Fruit fly (Drosophila melanogaster) whole organism, embryonic: ENCODE results near the gene Galphai.
A peak's percentile ranks its signal among the peaks of the same experiment; 100 is the strongest.

Experiments used
- Awh ChIP-seq: fragments of 200-800 bp; sonication (Bioruptor generic); IDR thresholded peaks from 2 replicates; pipeline ENCODE4, ENCODE4 v1.3.6; 2022; ENCODE audit warnings: missing biosample characterization, missing genetic modification characterization
- Bgb ChIP-seq: fragments of 200-800 bp; sonication (Bioruptor generic); IDR thresholded peaks from 2 replicates; pipeline ENCODE4 v1.3.6; 2022; ENCODE audit warnings: missing biosample characterization, missing genetic modification characterization; ENCODE audit not compliant: partially characterized antibody
- Bteb2 ChIP-seq: fragments of 200-800 bp; sonication (Bioruptor generic); optimal IDR thresholded peaks from 2 replicates; lab custom pipeline; 2016; ENCODE audit warnings: missing biosample characterization, missing genetic modification characterization
- CG10209 ChIP-seq: fragments of 200-800 bp; sonication (Bioruptor generic); optimal IDR thresholded peaks from 3 replicates; lab custom pipeline; 2017; ENCODE audit warnings: missing biosample characterization, mild to moderate bottlenecking, missing genetic modification characterization, missing genetic modification reagents
- CG12391 ChIP-seq: fragments of 200-800 bp; sonication (Bioruptor generic); optimal IDR thresholded peaks from 3 replicates; lab custom pipeline; 2018; ENCODE audit warnings: missing biosample characterization, mild to moderate bottlenecking, missing genetic modification characterization, moderate library complexity
- CG14050 ChIP-seq: fragments of 200-800 bp; sonication (Bioruptor generic); IDR thresholded peaks from 3 replicates; pipeline ENCODE4 v1.3.6; 2022; ENCODE audit warnings: missing biosample characterization, missing genetic modification characterization
- CG15269 ChIP-seq: fragments of 200-800 bp; sonication (Bioruptor generic); optimal IDR thresholded peaks from 2 replicates; lab custom pipeline; 2018; ENCODE audit warnings: missing biosample characterization, mild to moderate bottlenecking, missing genetic modification characterization, moderate library complexity
- CG18599 ChIP-seq: fragments of 200-800 bp; sonication (Bioruptor generic); optimal IDR thresholded peaks from 3 replicates; lab custom pipeline; 2017; ENCODE audit warnings: missing biosample characterization, missing genetic modification characterization, mild to moderate bottlenecking, moderate library complexity, missing genetic modification reagents
- CG2120 ChIP-seq: fragments of 200-800 bp; sonication (Bioruptor generic); optimal IDR thresholded peaks from 3 replicates; lab custom pipeline; 2016; ENCODE audit warnings: missing biosample characterization, missing genetic modification characterization
- CG33213 ChIP-seq: fragments of 200-800 bp; sonication (Bioruptor generic); optimal IDR thresholded peaks from 3 replicates; lab custom pipeline; 2016; ENCODE audit warnings: missing biosample characterization, missing genetic modification characterization
- CG4617 ChIP-seq: fragments of 200-800 bp; sonication (Bioruptor generic); optimal IDR thresholded peaks from 3 replicates; lab custom pipeline; 2016; ENCODE audit warnings: missing biosample characterization, missing genetic modification characterization, borderline replicate concordance
- CG5953 ChIP-seq: fragments of 200-800 bp; sonication (Bioruptor generic); IDR thresholded peaks from 2 replicates; pipeline ENCODE4 v1.3.6; 2022; ENCODE audit warnings: missing biosample characterization, missing genetic modification characterization
- CG7556 ChIP-seq: fragments of 200-800 bp; sonication (Bioruptor generic); optimal IDR thresholded peaks from 2 replicates; lab custom pipeline; 2017; ENCODE audit warnings: missing biosample characterization, mild to moderate bottlenecking, missing genetic modification characterization
- CG9727 ChIP-seq: fragments of 200-800 bp; sonication (Bioruptor generic); optimal IDR thresholded peaks from 3 replicates; lab custom pipeline; 2017; ENCODE audit warnings: missing biosample characterization, mild to moderate bottlenecking, missing genetic modification characterization
- CrebB ChIP-seq: fragments of 200-800 bp; sonication (Bioruptor generic); optimal IDR thresholded peaks from 3 replicates; lab custom pipeline; 2018; ENCODE audit warnings: missing biosample characterization, mild to moderate bottlenecking, missing genetic modification characterization
- Deaf1 ChIP-seq: fragments of 200-800 bp; optimal IDR thresholded peaks from 3 replicates; lab custom pipeline; 2019; ENCODE audit warnings: missing biosample characterization, mild to moderate bottlenecking, missing genetic modification characterization, moderate library complexity
- E2f2 ChIP-seq: fragments of 200-800 bp; sonication (Bioruptor generic); IDR thresholded peaks from 2 replicates; pipeline ENCODE4 v1.3.6; 2022; ENCODE audit warnings: missing biosample characterization, missing genetic modification characterization
- H15 ChIP-seq: fragments of 200-800 bp; sonication (Bioruptor generic); IDR thresholded peaks from 3 replicates; pipeline ENCODE4 v1.3.6; 2022; ENCODE audit warnings: missing biosample characterization, missing genetic modification characterization
- H2.0 ChIP-seq: fragments of 200-800 bp; sonication (Bioruptor generic); IDR thresholded peaks from 2 replicates; pipeline ENCODE4 v1.3.6; 2022; ENCODE audit warnings: missing biosample characterization, missing genetic modification characterization
- Hand ChIP-seq: fragments of 200-800 bp; sonication (Bioruptor generic); optimal IDR thresholded peaks from 2 replicates; lab custom pipeline; 2017; ENCODE audit warnings: mild to moderate bottlenecking, missing biosample characterization, missing genetic modification reagents, missing genetic modification characterization
- Hr51 ChIP-seq, 2 experiments: fragments of 200-800 bp; sonication (Bioruptor generic); optimal IDR thresholded peaks; 2 replicates in 1 of 2; 3 replicates in 1 of 2; lab custom pipeline; 2016 to 2018; ENCODE audit warnings: missing biosample characterization in 2 of 2, missing genetic modification characterization in 2 of 2, mild to moderate bottlenecking in 1 of 2, moderate library complexity in 1 of 2
- Hsf ChIP-seq: fragments of 200-800 bp; sonication (Bioruptor generic); optimal IDR thresholded peaks from 3 replicates; lab custom pipeline; 2016; ENCODE audit warnings: missing biosample characterization, missing genetic modification characterization
- NK7.1 ChIP-seq: fragments of 200-800 bp; sonication (Bioruptor generic); optimal IDR thresholded peaks from 3 replicates; lab custom pipeline; 2016; ENCODE audit warnings: missing biosample characterization, missing genetic modification characterization
- Neu2 ChIP-seq: fragments of 200-800 bp; sonication (Bioruptor generic); optimal IDR thresholded peaks from 3 replicates; lab custom pipeline; 2016; ENCODE audit warnings: missing biosample characterization, missing genetic modification characterization, borderline replicate concordance
- Nf-YA ChIP-seq: fragments of 200-800 bp; sonication (Bioruptor generic); IDR thresholded peaks from 2 replicates; pipeline ENCODE4 v1.3.6; 2022; ENCODE audit warnings: missing biosample characterization, missing genetic modification characterization
- Oaz ChIP-seq: fragments of 200-800 bp; sonication (Bioruptor generic); IDR thresholded peaks from 2 replicates; pipeline ENCODE4 v1.3.6; 2022; ENCODE audit warnings: missing biosample characterization, missing genetic modification characterization
- Rfx ChIP-seq: fragments of 200-800 bp; sonication (Bioruptor generic); IDR thresholded peaks from 2 replicates; pipeline ENCODE4 v1.3.6; 2022; ENCODE audit warnings: missing biosample characterization, missing genetic modification characterization
- Xbp1 ChIP-seq: fragments of 200-800 bp; sonication (Bioruptor generic); optimal IDR thresholded peaks from 3 replicates; lab custom pipeline; 2016; ENCODE audit warnings: missing biosample characterization, mild to moderate bottlenecking, missing genetic modification characterization
- amos ChIP-seq: fragments of 200-800 bp; sonication (Bioruptor generic); IDR thresholded peaks from 2 replicates; pipeline ENCODE4 v1.3.6; 2022; ENCODE audit warnings: missing biosample characterization, missing genetic modification characterization; ENCODE audit not compliant: partially characterized antibody
- ase ChIP-seq: fragments of 200-800 bp; sonication (Bioruptor generic); IDR thresholded peaks from 3 replicates; pipeline ENCODE4 v1.3.6; 2022; ENCODE audit warnings: missing biosample characterization, missing genetic modification characterization
- bsh ChIP-seq, 2 experiments: fragments of 200-800 bp; sonication (Bioruptor generic); optimal IDR thresholded peaks; 2 replicates each; lab custom pipeline; 2017 to 2018; ENCODE audit warnings: mild to moderate bottlenecking in 2 of 2, missing biosample characterization in 2 of 2, missing genetic modification characterization in 2 of 2, moderate library complexity in 1 of 2
- cas ChIP-seq: fragments of 200-800 bp; sonication (Bioruptor generic); IDR thresholded peaks from 2 replicates; pipeline ENCODE4 v1.3.6; 2022; ENCODE audit warnings: missing biosample characterization, missing genetic modification characterization
- chm ChIP-seq: fragments of 200-800 bp; sonication (Bioruptor generic); IDR thresholded peaks from 2 replicates; pipeline ENCODE4 v1.3.6; 2022; ENCODE audit warnings: missing biosample characterization, missing genetic modification characterization
- ci ChIP-seq: fragments of 200-800 bp; sonication (Bioruptor generic); IDR thresholded peaks from 3 replicates; pipeline ENCODE4 v1.3.6; 2022; ENCODE audit warnings: missing biosample characterization, missing genetic modification characterization
- cwo ChIP-seq: fragments of 200-800 bp; sonication (Bioruptor generic); optimal IDR thresholded peaks from 3 replicates; lab custom pipeline; 2017; ENCODE audit warnings: missing biosample characterization, missing genetic modification characterization, mild to moderate bottlenecking, moderate library complexity, missing genetic modification reagents
- dmrt99B ChIP-seq: fragments of 200-800 bp; sonication (Bioruptor generic); optimal IDR thresholded peaks from 2 replicates; lab custom pipeline; 2018; ENCODE audit warnings: missing biosample characterization, mild to moderate bottlenecking, missing genetic modification characterization, moderate library complexity
- dysf ChIP-seq: fragments of 200-800 bp; sonication (Bioruptor generic); IDR thresholded peaks from 3 replicates; pipeline ENCODE4 v1.3.6; 2022; ENCODE audit warnings: missing biosample characterization, missing genetic modification characterization
- esg ChIP-seq: fragments of 200-800 bp; sonication (Bioruptor generic); conservative IDR thresholded peaks from 2 replicates; pipeline ENCODE4 v1.3.6; 2022; ENCODE audit warnings: missing biosample characterization, missing genetic modification characterization
- gro ChIP-seq: fragments of 200-800 bp; sonication (Bioruptor generic); optimal IDR thresholded peaks from 2 replicates; lab custom pipeline; 2016; ENCODE audit warnings: missing biosample characterization, missing genetic modification characterization
- inv ChIP-seq: fragments of 200-800 bp; sonication (Bioruptor generic); IDR thresholded peaks from 2 replicates; pipeline ENCODE4 v1.3.6; 2022; ENCODE audit warnings: missing biosample characterization, missing genetic modification characterization; ENCODE audit not compliant: partially characterized antibody
- mam ChIP-seq: fragments of 200-800 bp; sonication (Bioruptor generic); optimal IDR thresholded peaks from 3 replicates; lab custom pipeline; 2016; ENCODE audit warnings: missing biosample characterization, missing genetic modification characterization
- pan ChIP-seq, 4 experiments: fragments of >200 bp in 3 of 4; fragments of 200-800 bp in 1 of 4; sonication (Bioruptor generic) in 1 of 4; optimal IDR thresholded peaks in 3 of 4; IDR thresholded peaks in 1 of 4; 2 replicates each; pipeline versions ENCODE4 v1.3.6 to Lab custom; 2017 to 2022; ENCODE audit warnings: missing biosample characterization in 2 of 4, missing genetic modification characterization in 2 of 4, mixed read lengths in 1 of 4
- prd ChIP-seq, 3 experiments: fragments of >200 bp in 2 of 3; fragments of 200-800 bp in 1 of 3; sonication (Bioruptor generic) in 1 of 3; optimal IDR thresholded peaks in 2 of 3; IDR thresholded peaks in 1 of 3; 2 replicates in 2 of 3; 3 replicates in 1 of 3; pipeline versions ENCODE4 v1.3.6 to Lab custom; 2017 to 2022; ENCODE audit warnings: missing biosample characterization in 1 of 3, missing genetic modification characterization in 1 of 3
- sima ChIP-seq: fragments of 200-800 bp; sonication (Bioruptor generic); optimal IDR thresholded peaks from 2 replicates; lab custom pipeline; 2016; ENCODE audit warnings: missing biosample characterization, missing genetic modification characterization
- tgo ChIP-seq: fragments of 200-800 bp; sonication (Bioruptor generic); IDR thresholded peaks from 3 replicates; pipeline ENCODE4 v1.3.6; 2022; ENCODE audit warnings: missing biosample characterization, missing genetic modification characterization
- ttk ChIP-seq: fragments of 200-800 bp; sonication (Bioruptor generic); IDR thresholded peaks from 2 replicates; pipeline ENCODE4 v2.1.2; 2022; ENCODE audit warnings: missing biosample characterization, missing genetic modification characterization

Gene Galphai

DNA sequence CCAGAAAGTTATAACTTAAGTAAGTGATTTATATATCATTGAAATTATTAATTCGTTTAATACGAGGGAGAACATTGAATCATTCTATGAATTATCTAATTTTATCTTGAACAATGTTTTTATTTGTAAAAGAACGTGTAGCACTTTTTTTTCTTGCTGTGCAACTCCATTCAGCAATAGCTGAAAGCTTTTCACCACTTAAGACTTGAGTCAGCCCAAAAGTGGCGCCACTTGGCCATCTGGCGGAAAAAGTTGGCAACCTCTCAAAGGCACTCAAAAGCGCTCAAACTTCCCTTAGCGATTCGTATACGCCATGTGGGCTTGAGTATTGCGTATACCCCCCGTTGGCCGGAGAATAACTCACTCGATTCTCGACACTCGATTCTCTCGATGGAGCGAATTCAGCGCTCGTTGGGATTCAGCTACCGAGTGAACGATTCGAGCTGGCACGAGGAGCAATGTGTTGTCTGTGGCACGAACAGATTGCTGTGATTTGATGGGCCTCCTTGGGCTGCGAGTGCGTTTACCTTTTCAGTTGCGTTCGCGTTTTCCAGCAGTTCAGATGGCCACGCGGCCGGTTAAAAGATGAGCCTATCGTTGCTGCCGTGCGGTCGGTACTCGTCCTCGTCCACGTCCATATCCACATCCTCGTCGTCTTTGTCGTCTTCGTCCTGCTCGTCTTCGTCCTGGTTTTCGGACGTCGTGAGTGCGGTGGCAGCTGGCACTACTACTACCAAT, 33.9 kb upstream of the Galphai start:
- TF ChIP-seq dysf (GFP tag; lab: Robert Waterston, UW), result peak; percentile 59; the same call in 2 of the 3 replicates
- TF ChIP-seq ase (GFP tag; lab: Robert Waterston, UW), result peak; percentile 70; the same call in 2 of the 3 replicates
- TF ChIP-seq CG2120 (GFP tag; lab: Kevin White, UChicago), result peak; percentile 64
- TF ChIP-seq Bteb2 (GFP tag; lab: Kevin White, UChicago), result peak; percentile 20
- TF ChIP-seq Awh, result peak; percentile 39; the same call in 1 of the 2 replicates
- TF ChIP-seq NK7.1 (GFP tag; lab: Kevin White, UChicago), result peak; percentile 39
- TF ChIP-seq CG33213, result no peak
- TF ChIP-seq CG18599 (GFP tag; lab: Kevin White, UChicago), result peak; percentile 5
- TF ChIP-seq Neu2, result no peak
- peak; percentile 32; the same call in 1 of the 2 replicates for TF ChIP-seq cas (GFP tag; lab: Robert Waterston, UW)
- peak; percentile 25; the same call in 1 of the 2 replicates for TF ChIP-seq Oaz (GFP tag; lab: Robert Waterston, UW)
- peak; percentile 23 for TF ChIP-seq gro (GFP tag; lab: Kevin White, UChicago)
- no peak for TF ChIP-seq Nf-YA (GFP tag; lab: Robert Waterston, UW)
- TF ChIP-seq CG15269 (tag; lab: Kevin White, UChicago), result peak; percentile 48
- peak; percentile 24 for TF ChIP-seq CG10209 (GFP tag; lab: Kevin White, UChicago)
- TF ChIP-seq dmrt99B (tag; lab: Kevin White, UChicago), result peak; percentile 25
- peak; percentile 52 for TF ChIP-seq ttk (GFP tag; lab: Robert Waterston, UW)
- no peak for TF ChIP-seq pan (optimal IDR thresholded peaks at IDR 0.05; lab: Kevin White, UChicago)
- TF ChIP-seq pan (GFP tag; optimal IDR thresholded peaks at IDR 0.05 in 1 of 2, IDR thresholded peaks at IDR 0.05 in 1 of 2), result peak in 1 of 2 experiments; percentile 52
- TF ChIP-seq Hsf (GFP tag; lab: Kevin White, UChicago), result peak; percentile 16
- TF ChIP-seq esg (GFP tag; lab: Robert Waterston, UW), result peak; percentile 50
- TF ChIP-seq cwo (GFP tag; lab: Kevin White, UChicago), result no peak
- TF ChIP-seq H2.0 (GFP tag; lab: Robert Waterston, UW), result peak; percentile 48; the same call in 1 of the 2 replicates
- TF ChIP-seq CG12391 (tag; lab: Kevin White, UChicago), result peak; percentile 44
- peak; percentile 18; the same call in 1 of the 2 replicates for TF ChIP-seq inv (GFP tag; lab: Robert Waterston, UW)
- TF ChIP-seq CG5953 (GFP tag; lab: Robert Waterston, UW), result 0 out of 2 replicates have a peak, but pooled peaks have one; percentile 48
- TF ChIP-seq E2f2, result peak; percentile 37; the same call in 1 of the 2 replicates
- no peak for TF ChIP-seq prd (optimal IDR thresholded peaks at IDR 0.05; lab: Kevin White, UChicago)
- peak; percentile 55 for TF ChIP-seq prd (GFP tag; IDR thresholded peaks at IDR 0.05; lab: Robert Waterston, UW)
- peak; percentile 33 for TF ChIP-seq CG9727
- TF ChIP-seq ci (GFP tag; lab: Robert Waterston, UW), result peak; percentile 82
- TF ChIP-seq sima (GFP tag; lab: Kevin White, UChicago), result no peak
- TF ChIP-seq Deaf1 (tag; lab: Kevin White, UChicago), result peak; percentile 96
- peak; percentile 39; the same call in 1 of the 3 replicates for TF ChIP-seq H15 (GFP tag; lab: Robert Waterston, UW)
- TF ChIP-seq amos (GFP tag; lab: Robert Waterston, UW), result peak; percentile 56; the same call in 1 of the 2 replicates
- TF ChIP-seq bsh (GFP tag; optimal IDR thresholded peaks at IDR 0.05; lab: Kevin White, UChicago), result peak in 1 of 2 experiments; percentile 21
- TF ChIP-seq Hand (GFP tag; lab: Kevin White, UChicago), result peak; percentile 46
- TF ChIP-seq CG14050, result peak; percentile 61
- TF ChIP-seq CG4617 (GFP tag; lab: Kevin White, UChicago), result no peak
- TF ChIP-seq Hr51 (GFP tag; optimal IDR thresholded peaks at IDR 0.05; lab: Kevin White, UChicago), result peak in 1 of 2 experiments; percentile 60
- peak; percentile 75 for TF ChIP-seq Rfx (GFP tag; lab: Robert Waterston, UW)
- TF ChIP-seq CG7556, result peak; percentile 13
- peak; percentile 70; the same call in 1 of the 2 replicates for TF ChIP-seq Bgb (GFP tag; lab: Robert Waterston, UW)
- peak; percentile 65; the same call in 1 of the 2 replicates for TF ChIP-seq chm
- peak; percentile 64; the same call in 2 of the 3 replicates for TF ChIP-seq tgo (GFP tag; lab: Robert Waterston, UW)
- peak; percentile 24 for TF ChIP-seq mam (GFP tag; lab: Kevin White, UChicago)
- no peak for TF ChIP-seq CrebB (tag; lab: Kevin White, UChicago)
- peak; percentile 50 for TF ChIP-seq Xbp1
